Fruit fly (Drosophila melanogaster): Measurements from ENCODE around the gene Hsp70Ab.
"Not testable (repeated sequence)": the region's sequence is repeated elsewhere in the genome, so short reads cannot be mapped to it uniquely, and the experiment has no call there.

dm6 chr3R:11956444-11956843 lies 1.9 kb upstream of the Hsp70Ab start, which contains the start of gene Hsp70Aa:
- TF ChIP-seq CG7101 (tag; optimal IDR thresholded peaks at IDR 0.05); ovo (GFP tag; optimal IDR thresholded peaks at IDR 0.05); cnc (optimal IDR thresholded peaks at IDR 0.05); bab1 (GFP tag; optimal IDR thresholded peaks at IDR 0.05); Clk (GFP tag; optimal IDR thresholded peaks at IDR 0.05); Hr96 (GFP tag; optimal IDR thresholded peaks at IDR 0.05); CG7045 (GFP tag; optimal IDR thresholded peaks at IDR 0.05); tj (GFP tag; optimal IDR thresholded peaks at IDR 0.05); CG33017 (tag; optimal IDR thresholded peaks at IDR 0.05); pad (GFP tag; optimal IDR thresholded peaks at IDR 0.05); CG12768 (GFP tag; optimal IDR thresholded peaks at IDR 0.05); Crg-1 (GFP tag; optimal IDR thresholded peaks at IDR 0.05); Mnt (GFP tag; optimal IDR thresholded peaks at IDR 0.05); CG14711 (tag; optimal IDR thresholded peaks at IDR 0.05): not testable (repeated sequence)

Measured in whole organism, adult.